Fruit fly (Drosophila melanogaster) whole organism, embryonic: ENCODE data around the gene Cht5.

Source experiments
- Asciz ChIP-seq: fragments of 200-800 bp; sonication (Bioruptor generic); optimal IDR thresholded peaks from 2 replicates; lab custom pipeline; 2017; ENCODE audit warnings: missing biosample characterization, mild to moderate bottlenecking, missing genetic modification characterization, missing genetic modification reagents
- CG10147 ChIP-seq: fragments of 200-800 bp; sonication (Bioruptor generic); optimal IDR thresholded peaks from 2 replicates; lab custom pipeline; 2019; ENCODE audit warnings: missing biosample characterization, mild to moderate bottlenecking, missing genetic modification characterization, moderate library complexity
- CG10462 ChIP-seq: fragments of 200-800 bp; sonication (Bioruptor generic); optimal IDR thresholded peaks from 2 replicates; lab custom pipeline; 2016; ENCODE audit warnings: missing biosample characterization, missing genetic modification characterization
- CG12155 ChIP-seq: fragments of 200-800 bp; sonication (Bioruptor generic); optimal IDR thresholded peaks from 3 replicates; lab custom pipeline; 2016; ENCODE audit warnings: missing biosample characterization, missing genetic modification characterization
- CG12219 ChIP-seq: fragments of 200-800 bp; sonication (Bioruptor generic); optimal IDR thresholded peaks from 3 replicates; lab custom pipeline; 2018; ENCODE audit warnings: missing biosample characterization, mild to moderate bottlenecking, missing genetic modification characterization
- CG1233 ChIP-seq: fragments of 200-800 bp; sonication (Bioruptor generic); optimal IDR thresholded peaks from 4 replicates; lab custom pipeline; 2018; ENCODE audit warnings: missing biosample characterization, mild to moderate bottlenecking, missing genetic modification characterization
- CG12391 ChIP-seq: fragments of 200-800 bp; sonication (Bioruptor generic); optimal IDR thresholded peaks from 3 replicates; lab custom pipeline; 2018; ENCODE audit warnings: missing biosample characterization, mild to moderate bottlenecking, missing genetic modification characterization, moderate library complexity
- CG13894 ChIP-seq: fragments of 200-800 bp; sonication (Bioruptor generic); optimal IDR thresholded peaks from 3 replicates; lab custom pipeline; 2018; ENCODE audit warnings: missing biosample characterization, mild to moderate bottlenecking, missing genetic modification characterization, moderate library complexity
- CG15269 ChIP-seq: fragments of 200-800 bp; sonication (Bioruptor generic); optimal IDR thresholded peaks from 2 replicates; lab custom pipeline; 2018; ENCODE audit warnings: missing biosample characterization, mild to moderate bottlenecking, missing genetic modification characterization, moderate library complexity
- CG2678 ChIP-seq: fragments of 200-800 bp; sonication (Bioruptor generic); optimal IDR thresholded peaks from 3 replicates; lab custom pipeline; 2019; ENCODE audit warnings: missing biosample characterization, mild to moderate bottlenecking, missing genetic modification characterization, moderate library complexity
- CG32767 ChIP-seq: fragments of 200-800 bp; sonication (Bioruptor generic); IDR thresholded peaks from 2 replicates; pipeline ENCODE4 v1.3.6; 2022; ENCODE audit warnings: missing biosample characterization, missing genetic modification characterization
- CG33557 ChIP-seq: fragments of 200-800 bp; sonication (Bioruptor generic); optimal IDR thresholded peaks from 2 replicates; lab custom pipeline; 2019; ENCODE audit warnings: missing biosample characterization, mild to moderate bottlenecking, missing genetic modification characterization, moderate library complexity
- CG42726 ChIP-seq: fragments of 200-800 bp; sonication (Bioruptor generic); IDR thresholded peaks from 2 replicates; pipeline ENCODE4 v1.3.6; 2022; ENCODE audit warnings: missing biosample characterization, missing genetic modification characterization; ENCODE audit not compliant: partially characterized antibody
- CG4424 ChIP-seq: fragments of 200-800 bp; sonication (Bioruptor generic); optimal IDR thresholded peaks from 3 replicates; lab custom pipeline; 2016; ENCODE audit warnings: missing biosample characterization, missing genetic modification characterization
- CG6791 ChIP-seq: fragments of 200-800 bp; sonication (Bioruptor generic); IDR thresholded peaks from 3 replicates; pipeline ENCODE4 v1.3.6; 2022; ENCODE audit warnings: missing biosample characterization, missing genetic modification characterization; ENCODE audit not compliant: partially characterized antibody
- CG7271 ChIP-seq: fragments of 200-800 bp; sonication (Bioruptor generic); optimal IDR thresholded peaks from 2 replicates; lab custom pipeline; 2018; ENCODE audit warnings: missing biosample characterization, mild to moderate bottlenecking, missing genetic modification characterization, moderate library complexity
- CG7987 ChIP-seq: fragments of 200-800 bp; sonication (Bioruptor generic); optimal IDR thresholded peaks from 2 replicates; lab custom pipeline; 2018; ENCODE audit warnings: missing biosample characterization, mild to moderate bottlenecking, missing genetic modification characterization, moderate library complexity
- CG8388 ChIP-seq: fragments of 200-800 bp; sonication (Bioruptor generic); optimal IDR thresholded peaks from 2 replicates; lab custom pipeline; 2019; ENCODE audit warnings: missing biosample characterization, mild to moderate bottlenecking, missing genetic modification characterization, moderate library complexity
- CG8478 ChIP-seq: fragments of >200 bp; optimal IDR thresholded peaks from 2 replicates; lab custom pipeline; 2018
- D ChIP-seq, 2 experiments: fragments of 200-800 bp in 1 of 2; fragments of >200 bp in 1 of 2; sonication (Bioruptor generic) in 1 of 2; optimal IDR thresholded peaks; 2 replicates in 1 of 2; 3 replicates in 1 of 2; lab custom pipeline; 2017; ENCODE audit warnings: mild to moderate bottlenecking in 1 of 2, missing biosample characterization in 1 of 2, missing genetic modification characterization in 1 of 2, missing genetic modification reagents in 1 of 2
- Doc3 ChIP-seq: fragments of 200-800 bp; sonication (Bioruptor generic); IDR thresholded peaks from 3 replicates; pipeline ENCODE4 v1.3.6; 2022; ENCODE audit warnings: missing biosample characterization, missing genetic modification characterization; ENCODE audit not compliant: partially characterized antibody
- Drgx ChIP-seq: fragments of 200-800 bp; sonication (Bioruptor generic); IDR thresholded peaks from 2 replicates; pipeline ENCODE4 v1.3.6; 2022; ENCODE audit warnings: missing biosample characterization, missing genetic modification characterization
- Hand ChIP-seq: fragments of 200-800 bp; sonication (Bioruptor generic); optimal IDR thresholded peaks from 2 replicates; lab custom pipeline; 2017; ENCODE audit warnings: mild to moderate bottlenecking, missing biosample characterization, missing genetic modification reagents, missing genetic modification characterization
- Hr51 ChIP-seq, 2 experiments: fragments of 200-800 bp; sonication (Bioruptor generic); optimal IDR thresholded peaks; 2 replicates in 1 of 2; 3 replicates in 1 of 2; lab custom pipeline; 2016 to 2018; ENCODE audit warnings: missing biosample characterization in 2 of 2, missing genetic modification characterization in 2 of 2, mild to moderate bottlenecking in 1 of 2, moderate library complexity in 1 of 2
- Neu2 ChIP-seq: fragments of 200-800 bp; sonication (Bioruptor generic); optimal IDR thresholded peaks from 3 replicates; lab custom pipeline; 2016; ENCODE audit warnings: missing biosample characterization, missing genetic modification characterization, borderline replicate concordance
- Opbp ChIP-seq: fragments of 200-800 bp; sonication (Bioruptor generic); IDR thresholded peaks from 3 replicates; pipeline ENCODE4 v1.3.6; 2022; ENCODE audit warnings: missing biosample characterization, missing genetic modification characterization; ENCODE audit not compliant: partially characterized antibody
- Stat92E ChIP-seq, 3 experiments: fragments of >200 bp in 2 of 3; fragments of 200-800 bp in 1 of 3; sonication (Bioruptor generic) in 1 of 3; optimal IDR thresholded peaks; 2 replicates each; lab custom pipeline; 2017 to 2019; ENCODE audit warnings: missing biosample characterization in 3 of 3, missing genetic modification characterization in 3 of 3, mild to moderate bottlenecking in 1 of 3, moderate library complexity in 1 of 3
- bbx ChIP-seq: fragments of 200-800 bp; sonication (Bioruptor generic); IDR thresholded peaks from 2 replicates; pipeline ENCODE4 v1.3.6; 2022; ENCODE audit warnings: missing biosample characterization, missing genetic modification characterization; ENCODE audit not compliant: partially characterized antibody
- crc ChIP-seq: fragments of 200-800 bp; sonication (Bioruptor generic); optimal IDR thresholded peaks from 2 replicates; lab custom pipeline; 2016; ENCODE audit warnings: missing biosample characterization, missing genetic modification characterization
- danr ChIP-seq: fragments of 200-800 bp; sonication (Bioruptor generic); IDR thresholded peaks from 2 replicates; pipeline ENCODE4 v1.3.6; 2022; ENCODE audit warnings: missing biosample characterization, missing genetic modification characterization
- dysf ChIP-seq: fragments of 200-800 bp; sonication (Bioruptor generic); IDR thresholded peaks from 3 replicates; pipeline ENCODE4 v1.3.6; 2022; ENCODE audit warnings: missing biosample characterization, missing genetic modification characterization
- ewg ChIP-seq: fragments of 200-800 bp; sonication (Bioruptor generic); optimal IDR thresholded peaks from 3 replicates; lab custom pipeline; 2017; ENCODE audit warnings: mild to moderate bottlenecking, missing biosample characterization, missing genetic modification reagents, missing genetic modification characterization
- fru ChIP-seq: fragments of >200 bp; optimal IDR thresholded peaks from 2 replicates; lab custom pipeline; 2017
- grau ChIP-seq: fragments of 200-800 bp; optimal IDR thresholded peaks from 3 replicates; lab custom pipeline; 2019; ENCODE audit warnings: missing biosample characterization, mild to moderate bottlenecking, missing genetic modification characterization, moderate library complexity
- jigr1 ChIP-seq: fragments of 200-800 bp; sonication (Bioruptor generic); IDR thresholded peaks from 3 replicates; pipeline ENCODE4 v1.3.6; 2022; ENCODE audit warnings: missing biosample characterization, missing genetic modification characterization
- kay ChIP-seq: fragments of 200-800 bp; sonication (Bioruptor generic); optimal IDR thresholded peaks from 2 replicates; lab custom pipeline; 2016; ENCODE audit warnings: missing biosample characterization, missing genetic modification characterization
- nmo ChIP-seq: fragments of 200-800 bp; sonication (Bioruptor generic); optimal IDR thresholded peaks from 2 replicates; lab custom pipeline; 2018; ENCODE audit warnings: missing biosample characterization, mild to moderate bottlenecking, missing genetic modification characterization, moderate library complexity
- odd ChIP-seq: fragments of 200-800 bp; sonication (Bioruptor generic); optimal IDR thresholded peaks from 2 replicates; lab custom pipeline; 2017; ENCODE audit warnings: missing biosample characterization, mild to moderate bottlenecking, missing genetic modification characterization
- org-1 ChIP-seq: fragments of 200-800 bp; sonication (Bioruptor generic); optimal IDR thresholded peaks from 2 replicates; lab custom pipeline; 2017; ENCODE audit warnings: missing biosample characterization, missing genetic modification characterization
- pan ChIP-seq, 4 experiments: fragments of >200 bp in 3 of 4; fragments of 200-800 bp in 1 of 4; sonication (Bioruptor generic) in 1 of 4; optimal IDR thresholded peaks in 3 of 4; IDR thresholded peaks in 1 of 4; 2 replicates each; pipeline versions ENCODE4 v1.3.6 to Lab custom; 2017 to 2022; ENCODE audit warnings: missing biosample characterization in 2 of 4, missing genetic modification characterization in 2 of 4, mixed read lengths in 1 of 4
- run ChIP-seq: fragments of 200-800 bp; sonication (Bioruptor generic); optimal IDR thresholded peaks from 3 replicates; lab custom pipeline; 2018; ENCODE audit warnings: missing biosample characterization, mild to moderate bottlenecking, missing genetic modification characterization
- sima ChIP-seq: fragments of 200-800 bp; sonication (Bioruptor generic); optimal IDR thresholded peaks from 2 replicates; lab custom pipeline; 2016; ENCODE audit warnings: missing biosample characterization, missing genetic modification characterization
- sisA ChIP-seq: fragments of 200-800 bp; sonication (Bioruptor generic); IDR thresholded peaks from 2 replicates; pipeline ENCODE4 v1.3.6; 2022; ENCODE audit warnings: missing biosample characterization, missing genetic modification characterization
- sqz ChIP-seq: fragments of 200-800 bp; sonication (Bioruptor generic); optimal IDR thresholded peaks from 3 replicates; lab custom pipeline; 2018; ENCODE audit warnings: missing biosample characterization, mild to moderate bottlenecking, missing genetic modification characterization
- ssp ChIP-seq: fragments of 200-800 bp; sonication (Bioruptor generic); IDR thresholded peaks from 2 replicates; pipeline ENCODE4 v1.3.6; 2022; ENCODE audit warnings: missing biosample characterization, missing genetic modification characterization
- wek ChIP-seq: fragments of 200-800 bp; sonication (Bioruptor generic); optimal IDR thresholded peaks from 3 replicates; lab custom pipeline; 2018; ENCODE audit warnings: missing biosample characterization, mild to moderate bottlenecking, missing genetic modification characterization, moderate library complexity
- zf30C ChIP-seq: fragments of 200-800 bp; sonication (Bioruptor generic); optimal IDR thresholded peaks from 3 replicates; lab custom pipeline; 2018; ENCODE audit warnings: missing biosample characterization, mild to moderate bottlenecking, missing genetic modification characterization

Cht5 gene

dm6 chr3R:13799567-13800429 is 32.4 kb downstream of the Cht5 start (continued):
- TF ChIP-seq wek (GFP tag; lab: Kevin White, UChicago) (no peak), CG1233 (GFP tag; lab: Kevin White, UChicago) (no peak), D (optimal IDR thresholded peaks at IDR 0.05; lab: Kevin White, UChicago) (no peak), D (GFP tag; optimal IDR thresholded peaks at IDR 0.05; lab: Kevin White, UChicago) (peak; percentile 48), nmo (GFP tag; lab: Kevin White, UChicago) (peak; percentile 37), CG7987 (GFP tag; lab: Kevin White, UChicago) (no peak), CG15269 (tag; lab: Kevin White, UChicago) (peak; percentile 41), CG6791 (GFP tag; lab: Robert Waterston, UW) (0 out of 3 replicates have a peak, but pooled peaks have one; percentile 14), ssp (no peak), sima (GFP tag; lab: Kevin White, UChicago) (no peak), CG10462 (no peak), sisA (GFP tag; lab: Robert Waterston, UW) (no peak), Asciz (GFP tag; lab: Kevin White, UChicago) (no peak), Hr51 (GFP tag; optimal IDR thresholded peaks at IDR 0.05; lab: Kevin White, UChicago) (peak in 1 of 2 experiments; percentile 60), Doc3 (GFP tag; lab: Robert Waterston, UW) (no peak), danr (GFP tag; lab: Robert Waterston, UW) (no peak), dysf (0 out of 3 replicates have a peak, but pooled peaks have one; percentile 17), kay (no peak), CG10147 (GFP tag; lab: Kevin White, UChicago) (no peak), CG12219 (GFP tag; lab: Kevin White, UChicago) (no peak), CG8388 (GFP tag; lab: Kevin White, UChicago) (peak; percentile 40), CG42726 (no peak), sqz (GFP tag; lab: Kevin White, UChicago) (peak; percentile 76), CG2678 (tag; lab: Kevin White, UChicago) (peak; percentile 66), CG12391 (tag; lab: Kevin White, UChicago) (peak; percentile 65), Neu2 (GFP tag; lab: Kevin White, UChicago) (no peak), odd (GFP tag; lab: Kevin White, UChicago) (peak; percentile 1), org-1 (GFP tag; lab: Kevin White, UChicago) (peak; percentile 31), CG7271 (tag; lab: Kevin White, UChicago) (peak; percentile 12), CG8478 (lab: Kevin White, UChicago) (no peak), Drgx (GFP tag; lab: Robert Waterston, UW) (no peak), ewg (no peak), jigr1 (no peak), CG4424 (GFP tag; lab: Kevin White, UChicago) (peak; percentile 56), crc (GFP tag; lab: Kevin White, UChicago) (no peak), zf30C (GFP tag; lab: Kevin White, UChicago) (peak; percentile 83), Hand (GFP tag; lab: Kevin White, UChicago) (peak; percentile 31), Opbp (GFP tag; lab: Robert Waterston, UW) (no peak), CG32767 (no peak), grau (tag; lab: Kevin White, UChicago) (peak; percentile 62), CG33557 (GFP tag; lab: Kevin White, UChicago) (peak; percentile 12), CG13894 (tag; lab: Kevin White, UChicago) (no peak), fru (lab: Kevin White, UChicago) (no peak), pan (optimal IDR thresholded peaks at IDR 0.05; lab: Kevin White, UChicago) (no peak), pan (GFP tag; optimal IDR thresholded peaks at IDR 0.05 in 1 of 2, IDR thresholded peaks at IDR 0.05 in 1 of 2) (no peak), Stat92E (GFP tag; optimal IDR thresholded peaks at IDR 0.05; lab: Kevin White, UChicago) (no peak), bbx (GFP tag; lab: Robert Waterston, UW) (no peak), CG12155 (GFP tag; lab: Kevin White, UChicago) (no peak), run (tag; lab: Kevin White, UChicago) (no peak)
